Fruit fly (Drosophila melanogaster): ENCODE results near the gene CG18754.
A peak's percentile ranks its signal among the peaks of the same experiment; 100 is the strongest.

Gene CG18754

dm6 chr3R:23669401-23670216 lies 14.2 kb upstream of the CG18754 start, which contains the start of gene CG31145 (continued):
- peak; percentile 99 for TF ChIP-seq CG17829 (tag; optimal IDR thresholded peaks at IDR 0.05)
- TF ChIP-seq CG8290 (GFP tag; optimal IDR thresholded peaks at IDR 0.05): peak; percentile 98
- TF ChIP-seq CG8290 (tag; optimal IDR thresholded peaks at IDR 0.05): peak; percentile 91 to 98
- peak; percentile 99 for TF ChIP-seq CG32532 (GFP tag; IDR thresholded peaks at IDR 0.05)
- peak; percentile 99 for TF ChIP-seq CG4820 (GFP tag; optimal IDR thresholded peaks at IDR 0.05)
- TF ChIP-seq nerfin-1 (tag; optimal IDR thresholded peaks at IDR 0.05): peak; percentile 98
- TF ChIP-seq CG1792 (GFP tag; optimal IDR thresholded peaks at IDR 0.05): peak; percentile 99
- TF ChIP-seq pan (optimal IDR thresholded peaks at IDR 0.05): no peak
- peak in 1 of 2 experiments; percentile 99 for TF ChIP-seq pan (GFP tag; optimal IDR thresholded peaks at IDR 0.05 in 1 of 2, IDR thresholded peaks at IDR 0.05 in 1 of 2)
- TF ChIP-seq CG11504 (tag; optimal IDR thresholded peaks at IDR 0.05): peak; percentile 99
- TF ChIP-seq slbo (GFP tag; IDR thresholded peaks at IDR 0.05): peak; percentile 99
- peak; percentile 89 for TF ChIP-seq CG3995 (GFP tag; optimal IDR thresholded peaks at IDR 0.05)
- TF ChIP-seq CG1024 (GFP tag; IDR thresholded peaks at IDR 0.05): peak; percentile 92
- peak; percentile 95 for TF ChIP-seq CG3163 (GFP tag; optimal IDR thresholded peaks at IDR 0.05)
- peak in 1 of 3 experiments; percentile 98 for TF ChIP-seq lola (GFP tag; optimal IDR thresholded peaks at IDR 0.05)
- peak; percentile 99 for TF ChIP-seq CG32767 (GFP tag; IDR thresholded peaks at IDR 0.05)
- peak; percentile 96 for TF ChIP-seq CG16779 (GFP tag; IDR thresholded peaks at IDR 0.05)
- peak; percentile 96 for TF ChIP-seq CG8359 (GFP tag; optimal IDR thresholded peaks at IDR 0.05; ENCODE audit: borderline replicate concordance)
- no peak for TF ChIP-seq zen2 (GFP tag; IDR thresholded peaks at IDR 0.05; ENCODE audit: partially characterized antibody)
- peak; percentile 99 for TF ChIP-seq Mad (GFP tag; optimal IDR thresholded peaks at IDR 0.05)
- peak; percentile 47 for TF ChIP-seq pfk (GFP tag; optimal IDR thresholded peaks at IDR 0.05)
- peak; percentile 94 for TF ChIP-seq dati (GFP tag; IDR thresholded peaks at IDR 0.05)
- TF ChIP-seq Atf3 (GFP tag; optimal IDR thresholded peaks at IDR 0.05): peak; percentile 99
- TF ChIP-seq Fer2 (tag; optimal IDR thresholded peaks at IDR 0.05): peak; percentile 99
- peak; percentile 99 for TF ChIP-seq CG6813 (GFP tag; optimal IDR thresholded peaks at IDR 0.05)
- TF ChIP-seq CG12659 (GFP tag; optimal IDR thresholded peaks at IDR 0.05): peak; percentile 100
- peak; percentile 100 for TF ChIP-seq CG11723 (GFP tag; optimal IDR thresholded peaks at IDR 0.05)
- TF ChIP-seq CG14965 (GFP tag; optimal IDR thresholded peaks at IDR 0.05; ENCODE audit: borderline replicate concordance): peak; percentile 92
- peak; percentile 97 for TF ChIP-seq Adf1 (GFP tag; IDR thresholded peaks at IDR 0.05)
- peak; percentile 96 for TF ChIP-seq CG2202 (tag; optimal IDR thresholded peaks at IDR 0.05)
- peak; percentile 99 for TF ChIP-seq chn (GFP tag; optimal IDR thresholded peaks at IDR 0.05)
- peak; percentile 98 for TF ChIP-seq CG9932 (GFP tag; IDR thresholded peaks at IDR 0.05)
- TF ChIP-seq CG6654 (GFP tag; optimal IDR thresholded peaks at IDR 0.05): peak; percentile 96
- peak; percentile 99 for TF ChIP-seq Xrp1 (GFP tag; IDR thresholded peaks at IDR 0.05)
- TF ChIP-seq nerfin-2 (GFP tag; IDR thresholded peaks at IDR 0.05; ENCODE audit: partially characterized antibody): no peak
- TF ChIP-seq CG31365 (tag; optimal IDR thresholded peaks at IDR 0.05): peak; percentile 92
- TF ChIP-seq Kr (GFP tag; optimal IDR thresholded peaks at IDR 0.05): peak; percentile 14
- peak; percentile 99 for TF ChIP-seq al (GFP tag; IDR thresholded peaks at IDR 0.05)
- TF ChIP-seq Optix (GFP tag; IDR thresholded peaks at IDR 0.05): peak; percentile 99
- peak; percentile 99 for TF ChIP-seq CG16863 (GFP tag; optimal IDR thresholded peaks at IDR 0.05)
- peak; percentile 84 for TF ChIP-seq Sry-δ (GFP tag; optimal IDR thresholded peaks at IDR 0.05)
- peak; percentile 82 for TF ChIP-seq ash1 (GFP tag; optimal IDR thresholded peaks at IDR 0.05)
- TF ChIP-seq chif (GFP tag; optimal IDR thresholded peaks at IDR 0.05): peak; percentile 99
- TF ChIP-seq Ptx1 (GFP tag; IDR thresholded peaks at IDR 0.05): peak; percentile 99
- TF ChIP-seq exex (tag; optimal IDR thresholded peaks at IDR 0.05): peak; percentile 93
- peak; percentile 95 for TF ChIP-seq abd-A (tag; optimal IDR thresholded peaks at IDR 0.05)
- peak; percentile 94 for TF ChIP-seq CG17802 (tag; optimal IDR thresholded peaks at IDR 0.05)
